Fruit fly (Drosophila melanogaster): Measurements from ENCODE around the gene alt.

The alt gene

dm6 chr3R:17710900-17711645 is 28.8 kb upstream of the alt start:
- TF ChIP-seq h (optimal IDR thresholded peaks at IDR 0.05) (no peak), Myc (optimal IDR thresholded peaks at IDR 0.05) (no peak), insv (optimal IDR thresholded peaks at IDR 0.05) (no peak), Sin3A (optimal IDR thresholded peaks at IDR 0.05) (no peak), psq (optimal IDR thresholded peaks at IDR 0.05) (no peak), ttk (optimal IDR thresholded peaks at IDR 0.05) (no peak)

DNA sequence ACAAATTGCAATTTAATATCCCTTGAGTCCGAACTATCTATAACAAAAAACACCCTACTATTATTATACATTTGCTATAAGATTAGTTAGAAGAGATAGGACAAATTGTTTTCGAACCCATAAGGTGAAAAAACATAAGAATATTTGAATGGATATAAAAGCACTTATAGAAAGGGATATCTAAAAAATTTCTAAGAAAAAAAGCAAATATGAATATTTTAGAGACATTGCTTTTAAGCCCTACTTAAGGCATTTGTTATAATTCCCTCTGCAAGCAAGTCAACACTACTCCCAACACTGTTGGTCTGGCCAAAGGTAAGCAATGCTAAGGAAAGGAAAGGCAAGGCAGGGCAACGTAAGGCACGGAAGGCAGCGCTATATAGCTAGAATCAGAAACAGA is 28.1 kb upstream of the alt start:
- TF ChIP-seq psq (optimal IDR thresholded peaks at IDR 0.05) (no peak), h (optimal IDR thresholded peaks at IDR 0.05) (no peak), insv (optimal IDR thresholded peaks at IDR 0.05) (no peak), Myc (optimal IDR thresholded peaks at IDR 0.05) (no peak), Sin3A (optimal IDR thresholded peaks at IDR 0.05) (no peak), ttk (optimal IDR thresholded peaks at IDR 0.05) (no peak)

- TF ChIP-seq ttk (optimal IDR thresholded peaks at IDR 0.05) = no peak
- no peak for TF ChIP-seq Myc (optimal IDR thresholded peaks at IDR 0.05)
- no peak for TF ChIP-seq insv (optimal IDR thresholded peaks at IDR 0.05)
- TF ChIP-seq h (optimal IDR thresholded peaks at IDR 0.05) = no peak
Observed at dm6 chr3R:17709623-17710145, 27.4 kb upstream of the alt start.

dm6 chr3R:17708778-17709476 is 26.6 kb upstream of the alt start:
- TF ChIP-seq psq (optimal IDR thresholded peaks at IDR 0.05) = no peak
- no peak for TF ChIP-seq Sin3A (optimal IDR thresholded peaks at IDR 0.05)
- no peak for TF ChIP-seq Myc (optimal IDR thresholded peaks at IDR 0.05)
- no peak for TF ChIP-seq ttk (optimal IDR thresholded peaks at IDR 0.05)
- no peak for TF ChIP-seq insv (optimal IDR thresholded peaks at IDR 0.05)
- TF ChIP-seq h (optimal IDR thresholded peaks at IDR 0.05) = no peak

- no peak for TF ChIP-seq insv (optimal IDR thresholded peaks at IDR 0.05)
Observed at dm6 chr3R:17707799-17708198, 25.5 kb upstream of the alt start.

DNA sequence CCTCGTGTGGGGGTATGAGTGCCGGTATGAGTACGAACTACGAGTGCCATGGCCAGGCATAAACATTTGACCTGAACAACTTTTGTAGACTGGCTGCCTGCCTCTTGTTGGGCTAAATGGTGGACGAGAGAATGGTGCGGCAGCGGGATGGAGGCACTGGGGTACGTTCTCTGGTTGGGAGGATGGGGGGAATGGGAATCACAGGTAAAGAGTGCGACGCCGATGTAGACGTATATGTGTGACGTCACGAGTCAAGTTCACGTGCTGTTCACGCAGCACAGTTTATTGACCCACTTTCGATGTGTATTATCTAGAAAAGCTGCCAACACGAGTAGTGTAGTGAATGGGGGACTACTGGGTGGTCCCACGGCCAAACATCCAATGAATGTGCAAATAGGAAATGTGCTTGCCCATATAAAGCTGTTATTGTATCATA is 24.7 kb upstream of the alt start:
- TF ChIP-seq insv (optimal IDR thresholded peaks at IDR 0.05) (no peak), psq (optimal IDR thresholded peaks at IDR 0.05) (no peak), Myc (optimal IDR thresholded peaks at IDR 0.05) (no peak), ttk (optimal IDR thresholded peaks at IDR 0.05) (no peak), h (optimal IDR thresholded peaks at IDR 0.05) (no peak), Sin3A (optimal IDR thresholded peaks at IDR 0.05) (no peak)

DNA sequence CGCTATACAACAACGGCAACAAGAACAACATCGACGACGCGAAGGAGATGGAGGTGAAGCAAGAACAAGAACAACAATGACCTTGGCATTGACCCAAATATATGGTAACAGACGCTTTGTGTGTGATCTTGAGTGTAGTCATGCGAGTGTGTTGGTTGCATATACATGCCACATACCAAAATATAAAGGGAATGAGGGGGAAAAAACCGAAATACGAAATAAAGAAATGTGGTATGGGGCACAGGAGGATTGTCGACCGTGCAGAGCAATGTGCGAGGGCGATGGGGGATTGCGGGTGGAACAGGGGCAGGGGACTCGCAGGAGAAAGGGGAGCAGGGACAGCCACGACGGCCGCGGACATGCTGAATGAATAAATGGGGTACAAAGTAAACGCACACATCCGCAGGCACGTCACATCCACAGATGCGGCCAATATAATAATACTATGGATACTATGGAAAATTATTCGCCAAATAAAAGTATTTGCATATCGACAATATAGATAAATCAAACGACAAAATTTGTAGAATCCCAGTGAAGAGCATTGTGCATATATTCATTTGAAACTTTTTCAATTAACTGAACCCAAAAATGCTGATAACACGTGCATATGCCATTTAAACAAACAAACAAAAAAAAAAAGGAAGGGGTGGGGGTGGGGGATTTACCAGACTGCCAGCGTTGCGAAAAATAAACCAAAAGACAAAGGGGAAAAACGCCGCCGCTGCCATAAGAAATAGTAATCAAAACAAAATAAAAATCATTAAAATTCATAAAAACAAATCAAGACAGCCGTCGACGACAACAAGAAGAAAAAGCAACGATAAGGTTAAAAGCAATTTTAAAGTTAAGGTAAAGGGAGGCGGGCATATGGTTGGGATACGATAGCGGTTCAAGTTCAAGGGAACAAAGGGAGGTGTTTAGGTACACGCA is 23.9 kb upstream of the alt start:
- TF ChIP-seq insv (optimal IDR thresholded peaks at IDR 0.05) = no peak

dm6 chr3R:17705140-17705539 is 22.8 kb upstream of the alt start:
- TF ChIP-seq ttk (optimal IDR thresholded peaks at IDR 0.05) = no peak
- no peak for TF ChIP-seq insv (optimal IDR thresholded peaks at IDR 0.05)
- TF ChIP-seq Myc (optimal IDR thresholded peaks at IDR 0.05) = no peak
- no peak for TF ChIP-seq h (optimal IDR thresholded peaks at IDR 0.05)
- TF ChIP-seq psq (optimal IDR thresholded peaks at IDR 0.05) = no peak
- no peak for TF ChIP-seq Sin3A (optimal IDR thresholded peaks at IDR 0.05)

- TF ChIP-seq insv (optimal IDR thresholded peaks at IDR 0.05) = no peak
- TF ChIP-seq Myc (optimal IDR thresholded peaks at IDR 0.05) = no peak
- TF ChIP-seq Sin3A (optimal IDR thresholded peaks at IDR 0.05) = no peak
- no peak for TF ChIP-seq psq (optimal IDR thresholded peaks at IDR 0.05)
- no peak for TF ChIP-seq ttk (optimal IDR thresholded peaks at IDR 0.05)
- TF ChIP-seq h (optimal IDR thresholded peaks at IDR 0.05) = no peak
Observed at dm6 chr3R:17704538-17704854, 22.2 kb upstream of the alt start.

DNA sequence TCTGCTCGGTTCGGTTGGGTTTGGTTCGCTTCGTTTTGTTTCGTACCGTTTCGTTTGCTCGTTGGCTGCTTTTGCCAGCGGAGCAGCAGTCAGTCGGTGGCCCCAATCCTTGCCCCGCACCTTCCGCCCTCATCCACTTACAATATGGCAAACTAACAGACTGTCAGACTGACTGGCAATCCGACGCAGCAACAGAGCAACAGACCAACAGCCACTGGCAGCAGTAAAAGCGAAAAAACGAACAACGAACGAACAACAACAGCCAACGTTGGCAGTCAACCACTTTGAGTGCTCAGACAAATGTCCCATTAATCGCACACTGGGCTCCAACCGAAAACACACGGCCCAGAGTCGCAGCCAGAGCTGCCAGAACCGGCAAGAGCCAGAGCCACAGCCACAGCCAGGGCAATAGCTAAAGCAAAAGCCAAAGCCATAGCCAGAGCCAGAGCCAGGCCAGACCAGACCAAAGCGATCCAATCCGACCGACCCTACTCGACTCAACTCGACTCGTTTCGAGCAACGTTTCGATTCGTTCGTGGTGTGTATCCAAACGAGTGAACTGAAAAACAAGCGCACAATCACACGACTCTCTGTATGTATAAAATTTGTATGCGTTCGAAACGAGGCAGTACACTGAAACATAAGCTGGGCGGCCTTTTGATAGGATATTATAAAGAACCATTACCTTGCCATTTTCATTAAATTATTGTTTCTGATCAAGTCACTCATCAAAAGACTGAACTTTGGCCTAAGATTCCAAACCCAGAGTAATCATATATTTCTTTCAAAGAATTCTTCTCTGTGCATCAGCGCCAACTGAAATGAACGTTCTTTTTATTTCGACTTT is 21.6 kb upstream of the alt start:
- no peak for TF ChIP-seq psq (optimal IDR thresholded peaks at IDR 0.05)
- no peak for TF ChIP-seq h (optimal IDR thresholded peaks at IDR 0.05)
- TF ChIP-seq Myc (optimal IDR thresholded peaks at IDR 0.05) = no peak
- no peak for TF ChIP-seq insv (optimal IDR thresholded peaks at IDR 0.05)
- TF ChIP-seq Sin3A (optimal IDR thresholded peaks at IDR 0.05) = no peak
- no peak for TF ChIP-seq ttk (optimal IDR thresholded peaks at IDR 0.05)

- no peak for TF ChIP-seq Myc (optimal IDR thresholded peaks at IDR 0.05)
Observed at dm6 chr3R:17703024-17703690, 20.8 kb upstream of the alt start.

Data from Kc167 (cell line).